Worm (Caenorhabditis elegans) whole organism, midembryonic: ENCODE data around the gene fbxb-42.

Source experiments
- T22C8.4 ChIP-seq: fragments of 200-800 bp; sonication (Bioruptor generic); IDR thresholded peaks from 2 replicates; pipeline ENCODE4 v1.3.6; 2022; ENCODE audit warnings: missing genetic modification characterization, missing compliant biosample characterization
- cog-1 ChIP-seq: sonication (generic microtip); optimal IDR thresholded peaks from 2 replicates; lab custom pipeline; 2016; ENCODE audit warnings: missing genetic modification characterization, missing compliant biosample characterization
- flt-1 ChIP-seq: fragments of 200-800 bp; sonication (Bioruptor generic); IDR thresholded peaks from 2 replicates; pipeline ENCODE4 v1.3.6; 2022; ENCODE audit warnings: missing genetic modification characterization, missing compliant biosample characterization
- klf-2 ChIP-seq: fragments of 200-800 bp; sonication (Bioruptor generic); conservative IDR thresholded peaks from 2 replicates; pipeline ENCODE4 v1.3.6; 2022; ENCODE audit warnings: missing genetic modification reagents, missing genetic modification characterization, missing compliant biosample characterization
- med-1 ChIP-seq: sonication (generic microtip); optimal IDR thresholded peaks from 2 replicates; lab custom pipeline; 2017; ENCODE audit warnings: missing genetic modification characterization, mild to moderate bottlenecking, missing compliant biosample characterization, antibody characterized with exemption, missing genetic modification reagents; ENCODE audit not compliant: insufficient read depth
- ref-1 ChIP-seq: fragments of 200-800 bp; sonication (Bioruptor generic); conservative IDR thresholded peaks from 2 replicates; pipeline ENCODE4 v1.3.6; 2022; ENCODE audit warnings: missing genetic modification reagents, missing genetic modification characterization, missing compliant biosample characterization
- tab-1 ChIP-seq: fragments of 200-800 bp; sonication (Bioruptor generic); IDR thresholded peaks from 2 replicates; pipeline ENCODE4 v1.3.6; 2022; ENCODE audit warnings: missing genetic modification characterization, missing compliant biosample characterization
- ztf-23 ChIP-seq: fragments of 200-800 bp; sonication (Bioruptor generic); IDR thresholded peaks from 2 replicates; pipeline ENCODE4 v1.3.6; 2022; ENCODE audit warnings: missing genetic modification reagents, missing genetic modification characterization, missing compliant biosample characterization
- ztf-29 ChIP-seq: fragments of 200-800 bp; sonication (Bioruptor generic); IDR thresholded peaks from 2 replicates; pipeline ENCODE4 v1.3.6; 2022; ENCODE audit warnings: missing genetic modification reagents, missing genetic modification characterization, missing compliant biosample characterization

The fbxb-42 gene

ce11 chrII:1537321-1537720, at the start of gene fbxb-42:
TSS of gene fbxb-42 (plus strand) at chrII:1537621.
- TF ChIP-seq ztf-23 (GFP tag; lab: Robert Waterston, UW) (no peak), ref-1 (no peak), T22C8.4 (no peak), flt-1 (GFP tag; lab: Robert Waterston, UW) (no peak), tab-1 (GFP tag; lab: Robert Waterston, UW) (no peak), klf-2 (GFP tag; lab: Robert Waterston, UW) (no peak), med-1 (GFP tag; lab: Kevin White, UChicago) (no peak), ztf-29 (GFP tag; lab: Robert Waterston, UW) (no peak)

- TF ChIP-seq T22C8.4 (no peak), flt-1 (GFP tag; lab: Robert Waterston, UW) (no peak), ref-1 (no peak), tab-1 (GFP tag; lab: Robert Waterston, UW) (no peak), med-1 (GFP tag; lab: Kevin White, UChicago) (no peak), ztf-29 (GFP tag; lab: Robert Waterston, UW) (no peak), klf-2 (GFP tag; lab: Robert Waterston, UW) (no peak), ztf-23 (GFP tag; lab: Robert Waterston, UW) (no peak), cog-1 (tag; lab: Kevin White, UChicago) (no peak)
Measured at ce11 chrII:1490813-1491212, 46.6 kb upstream of the fbxb-42 start.

ce11 chrII:1500286-1500840, 37.1 kb upstream of the fbxb-42 start, which contains the start of gene emc-1:
TSS of gene emc-1 (minus strand) at chrII:1500330.
- TF ChIP-seq ref-1 = no peak
- no peak for TF ChIP-seq klf-2 (GFP tag; lab: Robert Waterston, UW)
- TF ChIP-seq flt-1 (GFP tag; lab: Robert Waterston, UW) = no peak
- no peak for TF ChIP-seq med-1 (GFP tag; lab: Kevin White, UChicago)
- TF ChIP-seq ztf-23 (GFP tag; lab: Robert Waterston, UW) = peak; percentile 19; the same call in 1 of the 2 replicates

- TF ChIP-seq ztf-23 (GFP tag; lab: Robert Waterston, UW) = no peak
- no peak for TF ChIP-seq ref-1
- TF ChIP-seq klf-2 (GFP tag; lab: Robert Waterston, UW) = no peak
- TF ChIP-seq flt-1 (GFP tag; lab: Robert Waterston, UW) = no peak
- TF ChIP-seq ztf-29 (GFP tag; lab: Robert Waterston, UW) = no peak
- TF ChIP-seq med-1 (GFP tag; lab: Kevin White, UChicago) = no peak
- TF ChIP-seq T22C8.4 = no peak
- no peak for TF ChIP-seq cog-1 (tag; lab: Kevin White, UChicago)
- no peak for TF ChIP-seq tab-1 (GFP tag; lab: Robert Waterston, UW)
Measured at ce11 chrII:1500959-1501358, 36.5 kb upstream of the fbxb-42 start.

- TF ChIP-seq tab-1 (GFP tag; lab: Robert Waterston, UW) = peak; percentile 28; the same call in 1 of the 2 replicates
- TF ChIP-seq T22C8.4 = no peak
- TF ChIP-seq flt-1 (GFP tag; lab: Robert Waterston, UW) = 0 out of 2 replicates have a peak, but pooled peaks have one; percentile 20
Measured at ce11 chrII:1501614-1502355, 35.6 kb upstream of the fbxb-42 start.

- TF ChIP-seq T22C8.4 = no peak
- no peak for TF ChIP-seq flt-1 (GFP tag; lab: Robert Waterston, UW)
- TF ChIP-seq tab-1 (GFP tag; lab: Robert Waterston, UW) = no peak
- no peak for TF ChIP-seq klf-2 (GFP tag; lab: Robert Waterston, UW)
Measured at ce11 chrII:1503663-1504062, 33.8 kb upstream of the fbxb-42 start.

- TF ChIP-seq ztf-29 (GFP tag; lab: Robert Waterston, UW) (no peak), T22C8.4 (no peak), ref-1 (no peak), cog-1 (tag; lab: Kevin White, UChicago) (no peak), klf-2 (GFP tag; lab: Robert Waterston, UW) (no peak), flt-1 (GFP tag; lab: Robert Waterston, UW) (no peak), med-1 (GFP tag; lab: Kevin White, UChicago) (no peak), tab-1 (GFP tag; lab: Robert Waterston, UW) (no peak), ztf-23 (GFP tag; lab: Robert Waterston, UW) (no peak)
Measured at ce11 chrII:1504266-1504665, 33.2 kb upstream of the fbxb-42 start, which contains the start of gene fdgt-1. TSS of gene fdgt-1 (plus strand) at chrII:1504566.

ce11 chrII:1517354-1517753, 20.1 kb upstream of the fbxb-42 start, which contains the start of gene math-45:
TSS of gene math-45 (minus strand) at chrII:1517454.
- TF ChIP-seq med-1 (GFP tag; lab: Kevin White, UChicago) (no peak), tab-1 (GFP tag; lab: Robert Waterston, UW) (no peak), T22C8.4 (no peak), flt-1 (GFP tag; lab: Robert Waterston, UW) (no peak), ref-1 (no peak), ztf-29 (GFP tag; lab: Robert Waterston, UW) (no peak), ztf-23 (GFP tag; lab: Robert Waterston, UW) (no peak), klf-2 (GFP tag; lab: Robert Waterston, UW) (no peak), cog-1 (tag; lab: Kevin White, UChicago) (no peak)

- no peak for TF ChIP-seq klf-2 (GFP tag; lab: Robert Waterston, UW)
- no peak for TF ChIP-seq med-1 (GFP tag; lab: Kevin White, UChicago)
- no peak for TF ChIP-seq ref-1
- TF ChIP-seq flt-1 (GFP tag; lab: Robert Waterston, UW) = no peak
- no peak for TF ChIP-seq tab-1 (GFP tag; lab: Robert Waterston, UW)
- TF ChIP-seq cog-1 (tag; lab: Kevin White, UChicago) = no peak
- no peak for TF ChIP-seq ztf-23 (GFP tag; lab: Robert Waterston, UW)
- TF ChIP-seq ztf-29 (GFP tag; lab: Robert Waterston, UW) = no peak
- TF ChIP-seq T22C8.4 = no peak
Measured at ce11 chrII:1518914-1519313, 18.5 kb upstream of the fbxb-42 start, which contains the start of gene Y51H7BR.8. TSS of gene Y51H7BR.8 (plus strand) at chrII:1519214.
